Worm (Caenorhabditis elegans) whole organism, mixed stage, embryonic: Measurements from ENCODE around the gene pfn-2.

Experiments used
- ceh-83 ChIP-seq: fragments of 200-800 bp; sonication (Bioruptor generic); optimal IDR thresholded peaks from 2 replicates; lab custom pipeline; 2018; ENCODE audit warnings: mild to moderate bottlenecking, missing genetic modification characterization, missing compliant biosample characterization
- cnd-1 ChIP-seq: fragments of 200-800 bp; sonication (Bioruptor generic); optimal IDR thresholded peaks from 2 replicates; lab custom pipeline; 2018; ENCODE audit warnings: mild to moderate bottlenecking, missing genetic modification characterization, missing compliant biosample characterization
- elt-3 ChIP-seq: fragments of 150-350 bp; optimal IDR thresholded peaks from 2 replicates; lab custom pipeline; 2014; ENCODE audit warnings: missing biosample characterization, missing genetic modification characterization
- lin-13 ChIP-seq: fragments of 150-350 bp; optimal IDR thresholded peaks from 2 replicates; lab custom pipeline; 2014; ENCODE audit warnings: missing biosample characterization, missing genetic modification characterization
- lin-32 ChIP-seq: fragments of 200-800 bp; sonication (Bioruptor generic); optimal IDR thresholded peaks from 2 replicates; lab custom pipeline; 2018; ENCODE audit warnings: mild to moderate bottlenecking, missing genetic modification characterization, missing compliant biosample characterization
- lsy-2 ChIP-seq: fragments of 150-350 bp; optimal IDR thresholded peaks from 2 replicates; lab custom pipeline; 2014; ENCODE audit warnings: missing biosample characterization, missing genetic modification characterization
- mab-5 ChIP-seq: fragments of 150-350 bp; optimal IDR thresholded peaks from 2 replicates; lab custom pipeline; 2014; ENCODE audit warnings: missing biosample characterization, missing genetic modification characterization
- nhr-12 ChIP-seq: fragments of 150-350 bp; optimal IDR thresholded peaks from 2 replicates; lab custom pipeline; 2014; ENCODE audit warnings: missing biosample characterization, missing genetic modification characterization
- nhr-237 ChIP-seq: fragments of 150-350 bp; optimal IDR thresholded peaks from 2 replicates; lab custom pipeline; 2014; ENCODE audit warnings: missing biosample characterization, missing genetic modification characterization
- pha-4 ChIP-seq: fragments of 150-350 bp; optimal IDR thresholded peaks from 2 replicates; lab custom pipeline; 2018; ENCODE audit warnings: missing biosample characterization, missing genetic modification reagents, missing genetic modification characterization
- snpc-4 ChIP-seq: fragments of 150-350 bp; optimal IDR thresholded peaks from 2 replicates; lab custom pipeline; 2014; ENCODE audit warnings: missing biosample characterization, missing genetic modification characterization
- sptf-1 ChIP-seq: sonication (generic microtip); optimal IDR thresholded peaks from 2 replicates; lab custom pipeline; 2017; ENCODE audit warnings: mild to moderate bottlenecking, missing genetic modification characterization, moderate library complexity, missing compliant biosample characterization
- unc-39 ChIP-seq: fragments of 150-350 bp; optimal IDR thresholded peaks from 2 replicates; lab custom pipeline; 2014; ENCODE audit warnings: missing biosample characterization, missing genetic modification characterization
- unc-62 ChIP-seq: fragments of 150-350 bp; optimal IDR thresholded peaks from 2 replicates; lab custom pipeline; 2014; ENCODE audit warnings: missing biosample characterization, missing genetic modification reagents, missing genetic modification characterization

DNA sequence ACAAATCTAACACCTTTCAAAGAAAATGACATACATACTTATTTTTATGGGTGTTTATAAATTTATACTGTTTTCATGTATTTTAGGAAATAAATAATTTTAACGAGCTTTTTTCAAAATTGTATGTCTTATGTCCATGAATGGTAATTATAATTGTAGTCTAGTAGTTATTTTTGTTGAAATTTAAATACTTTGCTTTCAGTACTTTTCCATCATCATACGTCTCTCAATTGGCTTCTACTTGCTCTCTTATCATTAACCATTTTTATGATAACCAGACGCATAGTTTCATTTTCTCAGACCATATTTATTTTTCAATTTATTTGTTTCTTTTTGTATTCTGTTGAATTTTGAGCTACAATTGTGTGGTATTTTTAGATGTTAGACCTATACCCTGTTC is 11.6 kb upstream of the pfn-2 start, which contains the start of gene F35C8.5:
- no peak for TF ChIP-seq nhr-237
- no peak for TF ChIP-seq snpc-4
- TF ChIP-seq unc-39 (tag; lab: Kevin White, UChicago) = no peak
- no peak for TF ChIP-seq lsy-2 (tag; lab: Kevin White, UChicago)
- TF ChIP-seq pha-4 = no peak
- no peak for TF ChIP-seq nhr-12
- TF ChIP-seq unc-62 (GFP tag; lab: Kevin White, UChicago) = no peak
- TF ChIP-seq sptf-1 (tag; lab: Kevin White, UChicago) = no peak
- TF ChIP-seq ceh-83 (GFP tag; lab: Kevin White, UChicago) = no peak
- TF ChIP-seq mab-5 = no peak
- TF ChIP-seq elt-3 = no peak
- TF ChIP-seq lin-13 = no peak
- TF ChIP-seq cnd-1 = no peak
- no peak for TF ChIP-seq lin-32
